Worm (Caenorhabditis elegans): ENCODE data around the gene fbxb-22.

fbxb-22 gene

ce11 chrIII:11841728-11842127 lies 41.8 kb downstream of the fbxb-22 start:
- no peak for TF ChIP-seq unc-3 (GFP tag; conservative IDR thresholded peaks at IDR 0.05)
- no peak for TF ChIP-seq unc-3 (tag; optimal IDR thresholded peaks at IDR 0.05)
- no peak for TF ChIP-seq unc-55 (GFP tag; optimal IDR thresholded peaks at IDR 0.05)
- TF ChIP-seq T23F11.4 (GFP tag; optimal IDR thresholded peaks at IDR 0.05) = no peak
- no peak for TF ChIP-seq npax-4 (tag; optimal IDR thresholded peaks at IDR 0.05)
- no peak for TF ChIP-seq elt-4 (tag; optimal IDR thresholded peaks at IDR 0.05)
- no peak for TF ChIP-seq hlh-15 (tag; optimal IDR thresholded peaks at IDR 0.05)

ce11 chrIII:11836734-11837133 lies 46.8 kb downstream of the fbxb-22 start:
- TF ChIP-seq Y22D7AL.16 (tag; optimal IDR thresholded peaks at IDR 0.05) (no peak), unc-3 (GFP tag; conservative IDR thresholded peaks at IDR 0.05) (no peak), unc-3 (tag; optimal IDR thresholded peaks at IDR 0.05) (no peak), ama-1 (optimal IDR thresholded peaks at IDR 0.05) (no peak), ceh-2 (tag; optimal IDR thresholded peaks at IDR 0.05) (no peak), ceh-22 (tag; optimal IDR thresholded peaks at IDR 0.05) (no peak), ztf-16 (tag; optimal IDR thresholded peaks at IDR 0.05) (no peak), pha-4 (tag; optimal IDR thresholded peaks at IDR 0.05) (no peak), ceh-19 (GFP tag; optimal IDR thresholded peaks at IDR 0.05) (no peak), ets-4 (tag; optimal IDR thresholded peaks at IDR 0.05) (no peak), sox-2 (GFP tag; IDR thresholded peaks at IDR 0.05) (no peak), hlh-6 (tag; optimal IDR thresholded peaks at IDR 0.05) (no peak), sdc-2 (tag; optimal IDR thresholded peaks at IDR 0.05) (no peak), ceh-45 (GFP tag; IDR thresholded peaks at IDR 0.05) (no peak), ceh-30 (tag; optimal IDR thresholded peaks at IDR 0.05) (no peak), ttx-3 (tag; optimal IDR thresholded peaks at IDR 0.05) (no peak)

DNA sequence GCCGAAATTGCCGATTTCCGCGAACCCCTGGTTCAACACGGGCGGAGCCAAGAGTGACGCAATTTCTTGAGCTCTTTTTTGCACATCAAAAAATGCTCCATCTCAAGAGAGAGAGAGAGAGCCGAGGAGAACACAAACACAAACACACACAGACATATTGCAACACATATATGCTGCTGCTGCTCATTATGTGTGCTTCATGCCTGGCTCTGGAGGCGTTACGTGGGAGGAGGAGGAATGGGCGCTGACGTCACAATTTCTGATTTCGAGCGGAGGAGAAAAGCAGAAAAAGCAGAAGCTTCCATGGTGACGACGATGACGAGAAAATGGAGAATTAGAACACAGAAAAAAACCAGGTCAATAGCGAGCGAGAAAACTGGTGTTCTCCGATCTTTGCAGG lies 47.5 kb downstream of the fbxb-22 start:
- no peak for TF ChIP-seq ceh-34 (tag; optimal IDR thresholded peaks at IDR 0.05)
- no peak for TF ChIP-seq pag-3 (tag; optimal IDR thresholded peaks at IDR 0.05; ENCODE audit: borderline replicate concordance)
- no peak for TF ChIP-seq hlh-30 (tag; optimal IDR thresholded peaks at IDR 0.05; ENCODE audit: insufficient read depth)
- TF ChIP-seq unc-42 (tag; optimal IDR thresholded peaks at IDR 0.05) = no peak

ce11 chrIII:11834783-11835182 lies 48.8 kb downstream of the fbxb-22 start:
- no peak for TF ChIP-seq pha-2 (tag; optimal IDR thresholded peaks at IDR 0.05)
- TF ChIP-seq tbx-2 (tag; optimal IDR thresholded peaks at IDR 0.05) = no peak
- TF ChIP-seq sox-4 (tag; optimal IDR thresholded peaks at IDR 0.05) = no peak
- no peak for TF ChIP-seq nhr-232 (tag; optimal IDR thresholded peaks at IDR 0.05)
- no peak for TF ChIP-seq unc-55 (GFP tag; optimal IDR thresholded peaks at IDR 0.05)
- TF ChIP-seq pag-3 (tag; optimal IDR thresholded peaks at IDR 0.05; ENCODE audit: borderline replicate concordance) = no peak
- TF ChIP-seq elt-2 (tag; optimal IDR thresholded peaks at IDR 0.05) = no peak
- no peak for TF ChIP-seq ceh-22 (tag; optimal IDR thresholded peaks at IDR 0.05)
- no peak for TF ChIP-seq nfya-1 (tag; optimal IDR thresholded peaks at IDR 0.05)
- TF ChIP-seq Y22D7AL.16 (tag; optimal IDR thresholded peaks at IDR 0.05) = no peak
- no peak for TF ChIP-seq ztf-16 (tag; optimal IDR thresholded peaks at IDR 0.05)
- no peak for TF ChIP-seq pax-1 (tag; optimal IDR thresholded peaks at IDR 0.05)
- no peak for TF ChIP-seq elt-4 (tag; optimal IDR thresholded peaks at IDR 0.05)
- no peak for TF ChIP-seq dve-1 (tag; optimal IDR thresholded peaks at IDR 0.05)
- no peak for TF ChIP-seq eyg-1 (tag; optimal IDR thresholded peaks at IDR 0.05)
- no peak for TF ChIP-seq ref-2 (tag; optimal IDR thresholded peaks at IDR 0.05)
- no peak for TF ChIP-seq ceh-2 (tag; optimal IDR thresholded peaks at IDR 0.05)
- no peak for TF ChIP-seq fax-1 (tag; optimal IDR thresholded peaks at IDR 0.05)
- TF ChIP-seq nhr-11 (tag; optimal IDR thresholded peaks at IDR 0.05) = no peak
- TF ChIP-seq dmd-4 (tag; optimal IDR thresholded peaks at IDR 0.05; ENCODE audit: borderline replicate concordance) = no peak
